Worm (Caenorhabditis elegans): ENCODE measurements around the gene frpr-18.

The frpr-18 gene

ce11 chrV:6880623-6881022 is 10.5 kb downstream of the frpr-18 start (continued):
- TF ChIP-seq cebp-1 (GFP tag; IDR thresholded peaks at IDR 0.05) (no peak), cebp-1 (tag; optimal IDR thresholded peaks at IDR 0.05) (peak; percentile 35), hmg-20 (GFP tag; IDR thresholded peaks at IDR 0.05) (no peak), ceh-58 (GFP tag; IDR thresholded peaks at IDR 0.05) (no peak), hlh-26 (GFP tag; conservative IDR thresholded peaks at IDR 0.05) (no peak), rpc-1 (optimal IDR thresholded peaks at IDR 0.05) (no peak), rpc-1 (tag; optimal IDR thresholded peaks at IDR 0.05) (no peak), akir-1 (GFP tag; optimal IDR thresholded peaks at IDR 0.05) (no peak), nhr-90 (tag; optimal IDR thresholded peaks at IDR 0.05) (no peak), madf-6 (GFP tag; IDR thresholded peaks at IDR 0.05) (no peak), Y95B8A.8 (GFP tag; IDR thresholded peaks at IDR 0.05) (no peak), let-607 (tag; optimal IDR thresholded peaks at IDR 0.05) (no peak), B0336.3 (GFP tag; IDR thresholded peaks at IDR 0.05) (no peak), snpc-1.1 (tag; optimal IDR thresholded peaks at IDR 0.05; ENCODE audit: insufficient read depth) (no peak), ztf-22 (GFP tag; optimal IDR thresholded peaks at IDR 0.05) (no peak), lin-26 (GFP tag; IDR thresholded peaks at IDR 0.05) (no peak), D2030.7 (GFP tag; IDR thresholded peaks at IDR 0.05) (no peak), lag-1 (GFP tag; IDR thresholded peaks at IDR 0.05) (no peak), zfh-2 (GFP tag; conservative IDR thresholded peaks at IDR 0.05) (peak; percentile 82), nfya-1 (tag; optimal IDR thresholded peaks at IDR 0.05; ENCODE audit: borderline replicate concordance, insufficient read depth) (no peak), ztf-6 (GFP tag; IDR thresholded peaks at IDR 0.05) (no peak), ZK185.1 (tag; optimal IDR thresholded peaks at IDR 0.05; ENCODE audit: poor library complexity, severe bottlenecking) (no peak), sptf-2 (GFP tag; optimal IDR thresholded peaks at IDR 0.05) (no peak), atf-7 (tag; optimal IDR thresholded peaks at IDR 0.05) (no peak), lin-35 (GFP tag; optimal IDR thresholded peaks at IDR 0.05) (no peak), lir-1 (GFP tag; conservative IDR thresholded peaks at IDR 0.05) (no peak), F23B12.7 (tag; optimal IDR thresholded peaks at IDR 0.05; ENCODE audit: insufficient read depth) (no peak), F37B4.10 (GFP tag; IDR thresholded peaks at IDR 0.05) (0 out of 2 replicates have a peak, but pooled peaks have one; percentile 18), B0035.1 (tag; optimal IDR thresholded peaks at IDR 0.05) (no peak), madf-3 (GFP tag; IDR thresholded peaks at IDR 0.05) (no peak), efl-1 (GFP tag; optimal IDR thresholded peaks at IDR 0.05) (no peak), nhr-120 (GFP tag; IDR thresholded peaks at IDR 0.05) (no peak), F33H1.4 (GFP tag; IDR thresholded peaks at IDR 0.05) (no peak), dox-1 (GFP tag; IDR thresholded peaks at IDR 0.05) (0 out of 2 replicates have a peak, but pooled peaks have one; percentile 6), Y56A3A.18 (GFP tag; IDR thresholded peaks at IDR 0.05) (no peak), egl-18 (GFP tag; IDR thresholded peaks at IDR 0.05) (no peak), aptf-2 (GFP tag; conservative IDR thresholded peaks at IDR 0.05) (no peak), ceh-79 (tag; optimal IDR thresholded peaks at IDR 0.05) (peak; percentile 9), ceh-91 (GFP tag; IDR thresholded peaks at IDR 0.05) (no peak), C17E4.6 (GFP tag; IDR thresholded peaks at IDR 0.05) (no peak), xnd-1 (tag; optimal IDR thresholded peaks at IDR 0.05) (no peak), hsf-1 (GFP tag; IDR thresholded peaks at IDR 0.05) (no peak), ceh-100 (GFP tag; IDR thresholded peaks at IDR 0.05) (no peak), Y79H2A.3 (GFP tag; conservative IDR thresholded peaks at IDR 0.05) (no peak), dpff-1 (tag; optimal IDR thresholded peaks at IDR 0.05) (no peak), F57C9.4 (tag; optimal IDR thresholded peaks at IDR 0.05) (no peak), him-1 (tag; optimal IDR thresholded peaks at IDR 0.05) (no peak), nfya-2 (GFP tag; IDR thresholded peaks at IDR 0.05) (no peak), mel-28 (tag; optimal IDR thresholded peaks at IDR 0.05; ENCODE audit: borderline replicate concordance) (no peak)
